Worm (Caenorhabditis elegans): ENCODE results near the gene mec-3.

The mec-3 gene

DNA sequence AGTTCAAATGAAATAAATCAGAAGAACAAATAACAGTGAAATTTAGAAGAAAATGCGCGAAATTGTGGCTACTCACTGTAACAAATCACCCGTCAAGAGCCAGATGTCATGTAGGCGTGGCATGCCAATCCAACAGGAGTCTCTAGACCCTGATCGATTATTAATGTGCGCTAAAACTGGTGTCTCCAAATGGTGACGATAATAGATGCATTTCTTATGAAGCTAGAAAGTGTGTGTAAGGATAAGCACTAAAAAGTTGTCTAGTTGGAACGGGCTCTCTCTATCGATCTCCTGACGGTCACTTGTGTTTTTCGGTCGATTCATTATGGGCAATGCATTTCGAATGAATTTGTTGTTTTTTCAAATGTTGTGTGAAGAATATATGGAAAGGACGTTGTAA is at the start of gene mec-3:
Gene mec-3 (minus strand): TSS at position 101 of the 400 bp plus-strand sequence.
- TF ChIP-seq zip-11 (GFP tag; IDR thresholded peaks at IDR 0.05) (no peak), lin-15B (tag; optimal IDR thresholded peaks at IDR 0.05) (no peak), daf-8 (GFP tag; IDR thresholded peaks at IDR 0.05) (no peak), nhr-42 (GFP tag; IDR thresholded peaks at IDR 0.05) (no peak), aha-1 (tag) (no peak), saeg-2 (GFP tag; IDR thresholded peaks at IDR 0.05) (no peak), arid-1 (GFP tag; conservative IDR thresholded peaks at IDR 0.05) (no peak), ama-1 (optimal IDR thresholded peaks at IDR 0.05) (no peak), T26A8.4 (GFP tag; IDR thresholded peaks at IDR 0.05) (no peak), ceh-62 (tag; optimal IDR thresholded peaks at IDR 0.05) (no peak), ces-1 (GFP tag; optimal IDR thresholded peaks at IDR 0.05) (no peak), dpl-1 (GFP tag; optimal IDR thresholded peaks at IDR 0.05) (no peak), mxl-2 (GFP tag; conservative IDR thresholded peaks at IDR 0.05) (no peak), F49E8.2 (tag; optimal IDR thresholded peaks at IDR 0.05; ENCODE audit: borderline replicate concordance) (no peak), unc-62 (GFP tag; optimal IDR thresholded peaks at IDR 0.05 in 1 of 2) (no peak), unc-62 (tag; optimal IDR thresholded peaks at IDR 0.05) (no peak), nhr-48 (tag; optimal IDR thresholded peaks at IDR 0.05) (no peak), F26F4.8 (GFP tag; conservative IDR thresholded peaks at IDR 0.05) (no peak)

DNA sequence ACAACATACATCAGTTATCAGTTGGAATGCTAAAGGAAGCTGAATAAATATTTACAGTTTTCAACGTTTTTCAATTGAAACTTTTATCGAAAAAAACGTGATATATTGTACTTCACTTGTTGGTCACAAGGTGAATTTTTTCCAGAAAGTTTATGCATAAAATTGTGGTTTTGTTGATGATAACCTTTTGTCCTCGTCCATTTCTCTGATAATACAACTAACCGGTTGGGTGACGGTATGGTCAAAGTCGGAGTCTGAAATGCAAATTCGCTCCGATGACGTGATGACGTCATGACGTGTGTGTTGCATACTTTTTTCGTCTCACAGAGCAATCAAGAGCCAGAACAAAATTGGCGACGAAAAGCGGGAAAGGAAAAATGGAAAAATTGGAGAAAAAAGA is 49.8 kb upstream of the mec-3 start:
- TF ChIP-seq mep-1 (tag; optimal IDR thresholded peaks at IDR 0.05) (peak; percentile 48), unc-130 (GFP tag; optimal IDR thresholded peaks at IDR 0.05) (no peak), nhr-41 (GFP tag; IDR thresholded peaks at IDR 0.05) (no peak), daf-19 (GFP tag; conservative IDR thresholded peaks at IDR 0.05) (no peak), daf-8 (GFP tag; IDR thresholded peaks at IDR 0.05) (no peak), nhr-102 (tag; optimal IDR thresholded peaks at IDR 0.05) (peak; percentile 61), unc-62 (GFP tag; optimal IDR thresholded peaks at IDR 0.05 in 1 of 2) (peak in 1 of 2 experiments; percentile 83), unc-62 (tag; optimal IDR thresholded peaks at IDR 0.05) (no peak), arid-1 (GFP tag; conservative IDR thresholded peaks at IDR 0.05) (no peak), dve-1 (tag; optimal IDR thresholded peaks at IDR 0.05; ENCODE audit: insufficient read depth) (peak; percentile 89), aha-1 (tag) (peak; percentile 92), dmd-6 (GFP tag; IDR thresholded peaks at IDR 0.05) (peak; percentile 71), ceh-28 (tag; optimal IDR thresholded peaks at IDR 0.05) (no peak), hlh-11 (tag; optimal IDR thresholded peaks at IDR 0.05) (peak; percentile 89), mxl-3 (GFP tag; optimal IDR thresholded peaks at IDR 0.05) (peak; percentile 32), zip-11 (GFP tag; IDR thresholded peaks at IDR 0.05) (no peak), fkh-10 (GFP tag; optimal IDR thresholded peaks at IDR 0.05) (peak; percentile 37), T20F7.1 (GFP tag; optimal IDR thresholded peaks at IDR 0.05) (peak; percentile 18), nhr-48 (tag; optimal IDR thresholded peaks at IDR 0.05) (peak; percentile 74), skn-1 (tag; optimal IDR thresholded peaks at IDR 0.05) (no peak), nhr-77 (tag; optimal IDR thresholded peaks at IDR 0.05) (peak; percentile 43), madf-9 (GFP tag; conservative IDR thresholded peaks at IDR 0.05) (no peak), vab-7 (GFP tag; IDR thresholded peaks at IDR 0.05) (no peak), dmd-9 (GFP tag; IDR thresholded peaks at IDR 0.05) (no peak), pha-4 (GFP tag; IDR thresholded peaks at IDR 0.05) (peak; percentile 21; the same call in 1 of the 2 replicates), pha-4 (tag; optimal IDR thresholded peaks at IDR 0.05) (no peak), hlh-30 (tag; optimal IDR thresholded peaks at IDR 0.05; ENCODE audit: insufficient read depth) (peak; percentile 37), mxl-2 (GFP tag; conservative IDR thresholded peaks at IDR 0.05) (no peak), nhr-28 (tag; optimal IDR thresholded peaks at IDR 0.05) (peak; percentile 51), nhr-42 (GFP tag; IDR thresholded peaks at IDR 0.05) (no peak), fos-1 (tag; optimal IDR thresholded peaks at IDR 0.05) (no peak), lin-13 (GFP tag; optimal IDR thresholded peaks at IDR 0.05) (no peak), daf-16 (GFP tag; optimal IDR thresholded peaks at IDR 0.05) (peak in 1 of 2 experiments; percentile 19), daf-16 (tag; optimal IDR thresholded peaks at IDR 0.05) (peak; percentile 98), php-3 (GFP tag; IDR thresholded peaks at IDR 0.05) (peak; percentile 59; the same call in 1 of the 2 replicates), lin-38 (GFP tag; IDR thresholded peaks at IDR 0.05) (peak; percentile 19; the same call in 1 of the 2 replicates), hif-1 (tag; optimal IDR thresholded peaks at IDR 0.05) (peak in 1 of 2 experiments; percentile 80), nhr-76 (tag; optimal IDR thresholded peaks at IDR 0.05) (no peak), ces-1 (GFP tag; optimal IDR thresholded peaks at IDR 0.05) (no peak), dpl-1 (GFP tag; optimal IDR thresholded peaks at IDR 0.05) (no peak), mdt-29 (GFP tag; IDR thresholded peaks at IDR 0.05) (peak; percentile 81), mes-2 (tag; optimal IDR thresholded peaks at IDR 0.05; ENCODE audit: poor library complexity, severe bottlenecking) (peak; percentile 8), T26A8.4 (GFP tag; IDR thresholded peaks at IDR 0.05) (peak; percentile 18; the same call in 1 of the 2 replicates)
